Worm (Caenorhabditis elegans) whole organism, L4 larva: ENCODE results near the gene math-16.

Experiments used
- D1046.2 ChIP-seq: fragments of 200-800 bp; sonication (Bioruptor generic); IDR thresholded peaks from 2 replicates; pipeline ENCODE4 v1.3.6; 2022; ENCODE audit warnings: missing genetic modification characterization, missing compliant biosample characterization
- ceh-20 ChIP-seq: fragments of 200-800 bp; sonication (Bioruptor generic); IDR thresholded peaks from 2 replicates; pipeline ENCODE4 v1.3.6; 2022; ENCODE audit warnings: missing genetic modification reagents, missing genetic modification characterization, missing compliant biosample characterization
- ces-1 ChIP-seq: fragments of 150-350 bp; sonication (generic microtip); optimal IDR thresholded peaks from 4 replicates; lab custom pipeline; 2014; ENCODE audit warnings: missing biosample characterization, missing genetic modification reagents, missing genetic modification characterization
- dpl-1 ChIP-seq: fragments of 150-350 bp; optimal IDR thresholded peaks from 2 replicates; lab custom pipeline; 2014; ENCODE audit warnings: missing biosample characterization, missing genetic modification reagents, missing genetic modification characterization
- duxl-1 ChIP-seq: sonication (generic microtip); optimal IDR thresholded peaks from 2 replicates; lab custom pipeline; 2016; ENCODE audit warnings: mild to moderate bottlenecking, missing genetic modification characterization, moderate library complexity, missing compliant biosample characterization; ENCODE audit not compliant: poor library complexity
- dve-1 ChIP-seq: sonication (generic microtip); optimal IDR thresholded peaks from 2 replicates; lab custom pipeline; 2017; ENCODE audit warnings: antibody characterized with exemption, mild to moderate bottlenecking, missing genetic modification characterization, missing compliant biosample characterization; ENCODE audit not compliant: insufficient read depth
- fos-1 ChIP-seq: fragments of 150-350 bp; optimal IDR thresholded peaks from 2 replicates; lab custom pipeline; 2014; ENCODE audit warnings: missing biosample characterization, missing genetic modification characterization
- lin-13 ChIP-seq: fragments of 150-350 bp; optimal IDR thresholded peaks from 2 replicates; lab custom pipeline; 2014; ENCODE audit warnings: missing biosample characterization, missing genetic modification reagents, missing genetic modification characterization
- lin-39 ChIP-seq: fragments of 150-350 bp; optimal IDR thresholded peaks from 2 replicates; lab custom pipeline; 2014; ENCODE audit warnings: missing biosample characterization, missing genetic modification reagents, missing genetic modification characterization
- mes-2 ChIP-seq: sonication (generic microtip); optimal IDR thresholded peaks from 2 replicates; lab custom pipeline; 2016; ENCODE audit warnings: missing genotype, mild to moderate bottlenecking, missing genetic modification characterization, missing compliant biosample characterization; ENCODE audit not compliant: poor library complexity, severe bottlenecking
- zip-11 ChIP-seq: fragments of 200-800 bp; sonication (Bioruptor generic); IDR thresholded peaks from 2 replicates; pipeline ENCODE4 v1.3.6; 2022; ENCODE audit warnings: missing genetic modification characterization, missing compliant biosample characterization

DNA sequence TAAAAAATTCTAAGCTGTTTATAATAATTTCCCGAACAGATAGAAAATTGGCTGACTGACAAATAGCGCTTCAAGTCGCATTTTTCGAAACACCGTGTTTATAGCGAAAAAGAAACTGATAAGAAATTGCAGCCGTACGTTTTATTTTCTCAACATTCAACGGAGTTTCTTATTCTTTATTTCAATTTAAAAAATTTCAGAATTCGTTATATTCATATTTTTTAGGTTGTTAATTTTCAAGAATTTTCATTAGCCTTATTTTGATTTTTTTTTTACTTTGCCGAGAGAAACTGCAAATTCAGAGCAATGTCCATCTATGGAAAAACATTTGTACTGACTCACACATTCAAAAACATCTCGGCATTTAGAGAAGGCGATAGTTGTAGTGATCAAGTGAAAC lies 19.4 kb upstream of the math-16 start, which contains the start of gene C46F9.6:
- TF ChIP-seq ces-1 (GFP tag; lab: Kevin White, UChicago), result no peak
- TF ChIP-seq zip-11 (GFP tag; lab: Robert Waterston, UW), result no peak
- no peak for TF ChIP-seq fos-1 (tag; lab: Kevin White, UChicago)
- TF ChIP-seq ceh-20 (GFP tag; lab: Robert Waterston, UW), result no peak
- no peak for TF ChIP-seq lin-39 (tag; lab: Kevin White, UChicago)
- no peak for TF ChIP-seq lin-13 (GFP tag; lab: Kevin White, UChicago)
- no peak for TF ChIP-seq dve-1 (tag; lab: Kevin White, UChicago)
- TF ChIP-seq dpl-1 (GFP tag; lab: Kevin White, UChicago), result no peak
- no peak for TF ChIP-seq mes-2 (tag; lab: Kevin White, UChicago)
- TF ChIP-seq D1046.2 (GFP tag; lab: Robert Waterston, UW), result no peak
- no peak for TF ChIP-seq duxl-1
